Fruit fly (Drosophila melanogaster) whole organism, wandering third instar larva: ENCODE results near the gene CG11811.

ENCODE experiments used
- Hnf4 ChIP-seq: fragments of 200-800 bp; sonication (Bioruptor generic); optimal IDR thresholded peaks from 2 replicates; lab custom pipeline; 2016; ENCODE audit warnings: missing biosample characterization, mild to moderate bottlenecking, missing genetic modification characterization
- Hr78 ChIP-seq: fragments of >200 bp; optimal IDR thresholded peaks from 2 replicates; lab custom pipeline; 2017; ENCODE audit warnings: missing biosample characterization, missing genetic modification characterization
- ey ChIP-seq: fragments of 200-800 bp; sonication (Bioruptor generic); optimal IDR thresholded peaks from 2 replicates; lab custom pipeline; 2016; ENCODE audit warnings: missing biosample characterization, missing genetic modification characterization
- foxo ChIP-seq, 2 experiments: fragments of 200-800 bp; sonication (Bioruptor generic); optimal IDR thresholded peaks; 2 replicates in 1 of 2; 3 replicates in 1 of 2; lab custom pipeline; 2016 to 2017; ENCODE audit warnings: missing biosample characterization in 2 of 2, missing genetic modification characterization in 2 of 2
- jim ChIP-seq: fragments of 175-275, 200-325 bp; sonication (Bioruptor generic); optimal IDR thresholded peaks from 2 replicates; lab custom pipeline; 2016; ENCODE audit warnings: missing biosample characterization, mild to moderate bottlenecking, missing genetic modification characterization
- pan ChIP-seq: fragments of >200 bp; optimal IDR thresholded peaks from 2 replicates; lab custom pipeline; 2017
- tai ChIP-seq: sonication (Bioruptor generic); optimal IDR thresholded peaks from 2 replicates; lab custom pipeline; 2016; ENCODE audit warnings: missing biosample characterization, missing genetic modification characterization
- usp ChIP-seq: fragments of >200 bp; optimal IDR thresholded peaks from 2 replicates; lab custom pipeline; 2017; ENCODE audit warnings: missing biosample characterization, missing genetic modification characterization

dm6 chr3L:10713458-10714118 is 22.8 kb downstream of the CG11811 start:
- TF ChIP-seq Hr78: no peak
- TF ChIP-seq usp: no peak
- TF ChIP-seq jim (GFP tag; lab: Kevin White, UChicago): no peak
- TF ChIP-seq tai (GFP tag; lab: Kevin White, UChicago): no peak
- TF ChIP-seq pan (lab: Kevin White, UChicago): no peak
- TF ChIP-seq ey (GFP tag; lab: Kevin White, UChicago): peak; percentile 81
- peak; percentile 69 for TF ChIP-seq Hnf4
- peak in 1 of 2 experiments; percentile 85 for TF ChIP-seq foxo (GFP tag; optimal IDR thresholded peaks at IDR 0.05; lab: Kevin White, UChicago)
